Worm (Caenorhabditis elegans): ENCODE data around the gene ttr-32.
A peak's percentile ranks its signal among the peaks of the same experiment; 100 is the strongest.
"Not testable (repeated sequence)": the region's sequence is repeated elsewhere in the genome, so short reads cannot be mapped to it uniquely, and the experiment has no call there.

ttr-32 gene

DNA sequence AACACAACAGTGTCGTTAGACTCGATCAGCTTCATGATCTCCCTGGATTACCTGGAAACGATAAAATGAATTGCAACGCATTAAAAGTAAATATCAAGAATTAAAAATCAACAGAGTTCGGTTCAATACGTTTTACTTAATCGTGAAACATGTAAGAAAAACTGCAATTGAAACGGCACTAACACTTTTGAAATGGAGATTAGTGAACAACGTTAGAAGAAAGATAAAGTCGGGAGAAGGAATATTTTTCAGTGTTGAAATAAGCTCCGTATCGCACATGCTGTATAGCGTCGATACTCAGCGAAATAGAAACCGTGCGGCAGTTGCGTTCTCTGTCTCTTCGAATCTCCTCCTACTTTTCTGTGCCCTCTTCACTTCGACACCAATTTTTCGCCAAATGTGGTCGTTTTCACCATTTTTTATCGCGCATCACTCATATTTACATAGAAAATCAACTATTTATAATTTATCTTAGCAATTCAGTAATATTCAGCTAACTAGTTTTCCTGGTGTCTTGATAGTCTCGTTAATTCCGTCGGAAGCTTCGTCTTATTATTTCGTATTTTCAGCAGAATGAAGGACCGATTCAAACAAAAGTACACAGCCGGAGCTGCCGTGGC, 6.7 kb downstream of the ttr-32 start, which contains the start of the genes rpl-9 and lpd-7:
Gene rpl-9, minus strand, starts transcription at position 51 of the 620 bp plus-strand sequence.
Gene lpd-7, plus strand, starts transcription at position 570 of the 620 bp plus-strand sequence.
- TF ChIP-seq ztf-23 (GFP tag; IDR thresholded peaks at IDR 0.05) (no peak), ztf-29 (GFP tag; IDR thresholded peaks at IDR 0.05) (no peak), tab-1 (GFP tag; IDR thresholded peaks at IDR 0.05) (no peak), T22C8.4 (GFP tag; IDR thresholded peaks at IDR 0.05) (no peak), cog-1 (tag; optimal IDR thresholded peaks at IDR 0.05) (peak; percentile 17), flt-1 (GFP tag; IDR thresholded peaks at IDR 0.05) (0 out of 2 replicates have a peak, but pooled peaks have one; percentile 61), ref-1 (GFP tag; conservative IDR thresholded peaks at IDR 0.05) (no peak), klf-2 (GFP tag; conservative IDR thresholded peaks at IDR 0.05) (no peak), med-1 (GFP tag; optimal IDR thresholded peaks at IDR 0.05; ENCODE audit: insufficient read depth) (no peak)

DNA sequence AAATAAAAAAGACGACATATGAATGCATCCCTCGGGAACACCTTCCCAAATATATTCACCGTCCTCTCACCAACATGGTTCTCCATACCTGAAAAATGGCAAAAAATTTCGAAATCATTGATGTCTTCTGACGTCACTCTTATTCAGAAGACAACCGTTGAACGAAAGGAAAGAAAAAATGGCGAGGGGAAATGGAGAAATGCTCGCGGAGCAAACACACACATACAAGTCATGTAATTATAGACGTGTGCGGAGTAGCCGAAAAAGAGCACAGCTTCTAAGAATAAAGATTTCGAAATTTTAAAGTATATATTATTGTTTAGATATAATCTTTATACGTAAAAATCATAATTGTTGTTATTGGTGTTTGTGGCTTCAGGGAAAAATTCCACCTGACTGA, 13.1 kb downstream of the ttr-32 start, which contains the start of gene mfsd-6:
Gene mfsd-6, minus strand, starts transcription at position 88 of the 400 bp plus-strand sequence.
- TF ChIP-seq ztf-23 (GFP tag; IDR thresholded peaks at IDR 0.05) (no peak), klf-2 (GFP tag; conservative IDR thresholded peaks at IDR 0.05) (no peak), flt-1 (GFP tag; IDR thresholded peaks at IDR 0.05) (no peak), tab-1 (GFP tag; IDR thresholded peaks at IDR 0.05) (no peak), T22C8.4 (GFP tag; IDR thresholded peaks at IDR 0.05) (no peak), ref-1 (GFP tag; conservative IDR thresholded peaks at IDR 0.05) (no peak), med-1 (GFP tag; optimal IDR thresholded peaks at IDR 0.05; ENCODE audit: insufficient read depth) (no peak), ztf-29 (GFP tag; IDR thresholded peaks at IDR 0.05) (no peak)

DNA sequence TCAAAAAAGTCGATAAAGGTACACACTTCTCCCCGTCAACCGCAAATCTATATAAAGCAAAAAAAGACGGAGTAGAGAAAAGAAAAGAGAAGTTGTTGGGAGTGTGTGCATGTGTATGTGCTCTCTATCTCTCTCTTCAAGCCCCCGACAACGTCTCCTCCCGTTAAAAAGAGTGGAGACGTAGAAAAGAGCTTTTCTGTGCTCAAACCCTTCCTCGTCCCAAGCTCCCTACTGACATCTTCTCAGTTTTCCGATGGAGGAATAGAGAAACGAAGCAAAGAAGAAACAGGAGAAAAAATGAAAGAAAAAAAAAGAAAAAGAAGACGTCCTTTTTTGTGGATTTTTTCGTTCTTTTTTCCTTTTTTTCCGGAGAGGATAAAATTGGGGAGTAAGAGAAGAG, 14.4 kb downstream of the ttr-32 start:
- no peak for TF ChIP-seq flt-1 (GFP tag; IDR thresholded peaks at IDR 0.05)
- no peak for TF ChIP-seq klf-2 (GFP tag; conservative IDR thresholded peaks at IDR 0.05)

ce11 chrIII:7582885-7583284, 16.7 kb downstream of the ttr-32 start, which contains the start of gene R13A5.10:
R13A5.10 (minus strand) TSS chrIII:7582985.
- TF ChIP-seq T22C8.4 (GFP tag; IDR thresholded peaks at IDR 0.05) (no peak), flt-1 (GFP tag; IDR thresholded peaks at IDR 0.05) (no peak), ztf-29 (GFP tag; IDR thresholded peaks at IDR 0.05) (no peak), ztf-23 (GFP tag; IDR thresholded peaks at IDR 0.05) (no peak), tab-1 (GFP tag; IDR thresholded peaks at IDR 0.05) (no peak), med-1 (GFP tag; optimal IDR thresholded peaks at IDR 0.05; ENCODE audit: insufficient read depth) (no peak), ref-1 (GFP tag; conservative IDR thresholded peaks at IDR 0.05) (no peak), klf-2 (GFP tag; conservative IDR thresholded peaks at IDR 0.05) (no peak), cog-1 (tag; optimal IDR thresholded peaks at IDR 0.05) (no peak)

DNA sequence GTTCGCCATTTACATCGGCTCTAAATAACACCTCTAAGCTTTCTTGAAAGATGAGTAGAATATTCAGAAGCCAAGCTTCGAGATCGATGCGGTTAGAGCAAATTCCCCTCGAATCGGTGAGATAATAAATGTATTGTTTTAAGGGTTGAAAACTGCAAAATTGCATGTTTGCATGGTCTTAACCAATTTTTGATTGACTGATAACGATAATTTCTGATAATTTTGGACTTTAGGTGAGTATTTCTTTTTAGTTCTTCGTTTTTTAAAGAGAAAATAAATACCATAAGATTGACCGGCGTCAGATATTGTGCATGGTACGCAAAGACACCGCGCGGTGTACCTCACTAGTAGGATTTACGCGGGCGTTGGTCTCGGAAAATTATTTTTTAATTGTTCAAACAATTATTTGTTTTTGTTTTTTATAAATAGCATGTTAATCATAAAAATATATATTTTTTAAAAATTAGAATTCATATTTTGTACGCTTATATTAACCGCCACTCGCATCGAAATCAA, 18.0 kb downstream of the ttr-32 start, which contains the start of gene cup-5:
Gene cup-5, plus strand, starts transcription at position 51 of the 516 bp plus-strand sequence.
- no peak for TF ChIP-seq T22C8.4 (GFP tag; IDR thresholded peaks at IDR 0.05)
- 0 out of 2 replicates have a peak, but pooled peaks have one; percentile 50 for TF ChIP-seq flt-1 (GFP tag; IDR thresholded peaks at IDR 0.05)
- TF ChIP-seq tab-1 (GFP tag; IDR thresholded peaks at IDR 0.05): no peak

ce11 chrIII:7588214-7588613, 22.0 kb downstream of the ttr-32 start, which contains the start of gene R13A5.15:
R13A5.15 (minus strand) TSS chrIII:7588314.
- TF ChIP-seq flt-1 (GFP tag; IDR thresholded peaks at IDR 0.05) (no peak), ref-1 (GFP tag; conservative IDR thresholded peaks at IDR 0.05) (no peak), cog-1 (tag; optimal IDR thresholded peaks at IDR 0.05) (no peak), tab-1 (GFP tag; IDR thresholded peaks at IDR 0.05) (no peak), T22C8.4 (GFP tag; IDR thresholded peaks at IDR 0.05) (no peak), klf-2 (GFP tag; conservative IDR thresholded peaks at IDR 0.05) (no peak), med-1 (GFP tag; optimal IDR thresholded peaks at IDR 0.05; ENCODE audit: insufficient read depth) (no peak), ztf-23 (GFP tag; IDR thresholded peaks at IDR 0.05) (no peak), ztf-29 (GFP tag; IDR thresholded peaks at IDR 0.05) (no peak)

ce11 chrIII:7593285-7593928, 27.2 kb downstream of the ttr-32 start, which contains the start of gene R13A5.11:
R13A5.11 (minus strand) TSS chrIII:7593335.
- TF ChIP-seq tab-1 (GFP tag; IDR thresholded peaks at IDR 0.05) (no peak), T22C8.4 (GFP tag; IDR thresholded peaks at IDR 0.05) (no peak), klf-2 (GFP tag; conservative IDR thresholded peaks at IDR 0.05) (no peak), med-1 (GFP tag; optimal IDR thresholded peaks at IDR 0.05; ENCODE audit: insufficient read depth) (no peak), ref-1 (GFP tag; conservative IDR thresholded peaks at IDR 0.05) (no peak), cog-1 (tag; optimal IDR thresholded peaks at IDR 0.05) (no peak), ztf-29 (GFP tag; IDR thresholded peaks at IDR 0.05) (no peak), flt-1 (GFP tag; IDR thresholded peaks at IDR 0.05) (no peak), ztf-23 (GFP tag; IDR thresholded peaks at IDR 0.05) (no peak)

ce11 chrIII:7594482-7594881, 28.3 kb downstream of the ttr-32 start, which contains the start of gene Y80D4G.2:
Y80D4G.2 (minus strand) TSS chrIII:7594582.
- not testable (repeated sequence) for TF ChIP-seq cog-1 (tag; optimal IDR thresholded peaks at IDR 0.05); ref-1 (GFP tag; conservative IDR thresholded peaks at IDR 0.05); ztf-29 (GFP tag; IDR thresholded peaks at IDR 0.05)

ce11 chrIII:7608223-7608622, 42.0 kb downstream of the ttr-32 start, which contains the start of gene T04A6.3:
T04A6.3 (minus strand) TSS chrIII:7608323.
- TF ChIP-seq cog-1 (tag; optimal IDR thresholded peaks at IDR 0.05): no peak
- no peak for TF ChIP-seq tab-1 (GFP tag; IDR thresholded peaks at IDR 0.05)
- no peak for TF ChIP-seq ref-1 (GFP tag; conservative IDR thresholded peaks at IDR 0.05)
- no peak for TF ChIP-seq T22C8.4 (GFP tag; IDR thresholded peaks at IDR 0.05)
- TF ChIP-seq ztf-23 (GFP tag; IDR thresholded peaks at IDR 0.05): no peak
